Fruit fly (Drosophila melanogaster) whole organism, embryonic: Measurements from ENCODE around the gene CG12661.

Source experiments
- Asciz ChIP-seq: fragments of 200-800 bp; sonication (Bioruptor generic); optimal IDR thresholded peaks from 2 replicates; lab custom pipeline; 2017; ENCODE audit warnings: missing biosample characterization, mild to moderate bottlenecking, missing genetic modification characterization, missing genetic modification reagents
- Atf-2 ChIP-seq: fragments of 200-800 bp; sonication (Bioruptor generic); optimal IDR thresholded peaks from 2 replicates; lab custom pipeline; 2016; ENCODE audit warnings: missing biosample characterization, missing genetic modification characterization
- Bteb2 ChIP-seq: fragments of 200-800 bp; sonication (Bioruptor generic); optimal IDR thresholded peaks from 2 replicates; lab custom pipeline; 2016; ENCODE audit warnings: missing biosample characterization, missing genetic modification characterization
- CG10321 ChIP-seq: fragments of 200-800 bp; sonication (Bioruptor generic); IDR thresholded peaks from 2 replicates; pipeline ENCODE4 v1.3.6; 2022; ENCODE audit warnings: missing biosample characterization, missing genetic modification characterization
- CG10654 ChIP-seq: fragments of 200-800 bp; sonication (Bioruptor generic); optimal IDR thresholded peaks from 2 replicates; lab custom pipeline; 2016; ENCODE audit warnings: missing biosample characterization, missing genetic modification characterization
- CG11560 ChIP-seq: fragments of 200-800 bp; sonication (Bioruptor generic); IDR thresholded peaks from 3 replicates; pipeline ENCODE4 v1.3.6; 2022; ENCODE audit warnings: missing biosample characterization, missing genetic modification characterization
- CG12219 ChIP-seq: fragments of 200-800 bp; sonication (Bioruptor generic); optimal IDR thresholded peaks from 3 replicates; lab custom pipeline; 2018; ENCODE audit warnings: missing biosample characterization, mild to moderate bottlenecking, missing genetic modification characterization
- CG1233 ChIP-seq: fragments of 200-800 bp; sonication (Bioruptor generic); optimal IDR thresholded peaks from 4 replicates; lab custom pipeline; 2018; ENCODE audit warnings: missing biosample characterization, mild to moderate bottlenecking, missing genetic modification characterization
- CG1602 ChIP-seq: fragments of 200-800 bp; sonication (Bioruptor generic); optimal IDR thresholded peaks from 3 replicates; lab custom pipeline; 2016; ENCODE audit warnings: missing biosample characterization, missing genetic modification characterization
- CG17359 ChIP-seq: fragments of 200-800 bp; sonication (Bioruptor generic); optimal IDR thresholded peaks from 3 replicates; lab custom pipeline; 2018; ENCODE audit warnings: missing biosample characterization, mild to moderate bottlenecking, missing genetic modification characterization, moderate library complexity
- CG18011 ChIP-seq: fragments of 200-800 bp; sonication (Bioruptor generic); optimal IDR thresholded peaks from 2 replicates; lab custom pipeline; 2017; ENCODE audit warnings: missing biosample characterization, missing genetic modification characterization, mild to moderate bottlenecking, moderate library complexity, missing genotype
- CG2712 ChIP-seq: fragments of 200-800 bp; optimal IDR thresholded peaks from 3 replicates; lab custom pipeline; 2019; ENCODE audit warnings: missing biosample characterization, mild to moderate bottlenecking, missing genetic modification characterization, moderate library complexity
- CG4328 ChIP-seq: fragments of 200-800 bp; sonication (Bioruptor generic); optimal IDR thresholded peaks from 3 replicates; lab custom pipeline; 2017; ENCODE audit warnings: missing biosample characterization, missing genetic modification reagents, missing genetic modification characterization
- CG4360 ChIP-seq: fragments of 200-800 bp; sonication (Bioruptor generic); IDR thresholded peaks from 2 replicates; pipeline ENCODE4 v1.3.6; 2022; ENCODE audit warnings: missing biosample characterization, missing genetic modification characterization
- CG4424 ChIP-seq: fragments of 200-800 bp; sonication (Bioruptor generic); optimal IDR thresholded peaks from 3 replicates; lab custom pipeline; 2016; ENCODE audit warnings: missing biosample characterization, missing genetic modification characterization
- CG4707 ChIP-seq: fragments of 200-800 bp; sonication (Bioruptor generic); optimal IDR thresholded peaks from 2 replicates; lab custom pipeline; 2018; ENCODE audit warnings: missing biosample characterization, mild to moderate bottlenecking, missing genetic modification characterization, moderate library complexity
- CG6765 ChIP-seq: fragments of 200-800 bp; sonication (Bioruptor generic); optimal IDR thresholded peaks from 3 replicates; lab custom pipeline; 2017; ENCODE audit warnings: missing biosample characterization, mild to moderate bottlenecking, missing genetic modification characterization
- CG7963 ChIP-seq: fragments of 200-800 bp; sonication (Bioruptor generic); IDR thresholded peaks from 3 replicates; pipeline ENCODE4 v1.3.6; 2022; ENCODE audit warnings: missing biosample characterization, missing genetic modification characterization; ENCODE audit not compliant: partially characterized antibody
- CG8944 ChIP-seq: fragments of 200-800 bp; sonication (Bioruptor generic); optimal IDR thresholded peaks from 3 replicates; lab custom pipeline; 2016; ENCODE audit warnings: missing biosample characterization, missing genetic modification characterization
- Dbx ChIP-seq: fragments of 200-800 bp; sonication (Bioruptor generic); IDR thresholded peaks from 3 replicates; pipeline ENCODE4 v1.3.6; 2022; ENCODE audit warnings: missing biosample characterization, missing genetic modification characterization
- ERR ChIP-seq: fragments of 200-800 bp; sonication (Bioruptor generic); optimal IDR thresholded peaks from 2 replicates; lab custom pipeline; 2016; ENCODE audit warnings: missing biosample characterization, missing genetic modification characterization
- Hr3 ChIP-seq: fragments of 200-800 bp; sonication (Bioruptor generic); optimal IDR thresholded peaks from 3 replicates; lab custom pipeline; 2016; ENCODE audit warnings: missing biosample characterization, missing genetic modification characterization
- NC2β ChIP-seq: fragments of 200-800 bp; sonication (Bioruptor generic); optimal IDR thresholded peaks from 2 replicates; lab custom pipeline; 2016; ENCODE audit warnings: missing biosample characterization, missing genetic modification characterization
- bsh ChIP-seq, 2 experiments: fragments of 200-800 bp; sonication (Bioruptor generic); optimal IDR thresholded peaks; 2 replicates each; lab custom pipeline; 2017 to 2018; ENCODE audit warnings: mild to moderate bottlenecking in 2 of 2, missing biosample characterization in 2 of 2, missing genetic modification characterization in 2 of 2, moderate library complexity in 1 of 2
- cas ChIP-seq: fragments of 200-800 bp; sonication (Bioruptor generic); IDR thresholded peaks from 2 replicates; pipeline ENCODE4 v1.3.6; 2022; ENCODE audit warnings: missing biosample characterization, missing genetic modification characterization
- chinmo ChIP-seq: fragments of 200-800 bp; sonication (Bioruptor generic); IDR thresholded peaks from 4 replicates; pipeline ENCODE4 v1.3.6; 2022; ENCODE audit warnings: missing biosample characterization, missing genetic modification characterization; ENCODE audit not compliant: partially characterized antibody
- crol ChIP-seq: fragments of 200-800 bp; sonication (Bioruptor generic); IDR thresholded peaks from 2 replicates; pipeline ENCODE4 v1.3.6; 2022; ENCODE audit warnings: missing biosample characterization, missing genetic modification characterization
- da ChIP-seq: fragments of 200-800 bp; sonication (Bioruptor generic); optimal IDR thresholded peaks from 2 replicates; lab custom pipeline; 2016; ENCODE audit warnings: missing biosample characterization, missing genetic modification characterization
- dan ChIP-seq: fragments of 200-800 bp; sonication (Bioruptor generic); IDR thresholded peaks from 2 replicates; pipeline ENCODE4 v1.3.6; 2022; ENCODE audit warnings: missing biosample characterization, missing genetic modification characterization
- en ChIP-seq: fragments of 200-800 bp; sonication (Bioruptor generic); optimal IDR thresholded peaks from 2 replicates; lab custom pipeline; 2016; ENCODE audit warnings: missing biosample characterization, missing genetic modification characterization
- eyg ChIP-seq: fragments of 200-800 bp; sonication (Bioruptor generic); optimal IDR thresholded peaks from 3 replicates; lab custom pipeline; 2016; ENCODE audit warnings: missing biosample characterization, missing genetic modification characterization
- fd96Cb ChIP-seq: fragments of 200-800 bp; sonication (Bioruptor generic); optimal IDR thresholded peaks from 2 replicates; lab custom pipeline; 2018; ENCODE audit warnings: missing biosample characterization, mild to moderate bottlenecking, missing genetic modification characterization, moderate library complexity
- gem ChIP-seq: fragments of 200-800 bp; sonication (Bioruptor generic); optimal IDR thresholded peaks from 2 replicates; lab custom pipeline; 2019; ENCODE audit warnings: missing biosample characterization, mild to moderate bottlenecking, missing genetic modification characterization, moderate library complexity
- her ChIP-seq: fragments of 200-800 bp; sonication (Bioruptor generic); optimal IDR thresholded peaks from 2 replicates; lab custom pipeline; 2016; ENCODE audit warnings: missing biosample characterization, missing genetic modification characterization
- insv ChIP-seq, 2 experiments: fragments of 200-800 bp; sonication (Bioruptor generic); optimal IDR thresholded peaks; 3 replicates each; lab custom pipeline; 2016 to 2018; ENCODE audit warnings: missing biosample characterization in 2 of 2, missing genetic modification characterization in 2 of 2
- jigr1 ChIP-seq: fragments of 200-800 bp; sonication (Bioruptor generic); IDR thresholded peaks from 3 replicates; pipeline ENCODE4 v1.3.6; 2022; ENCODE audit warnings: missing biosample characterization, missing genetic modification characterization
- kah ChIP-seq: fragments of 200-800 bp; sonication (Bioruptor generic); optimal IDR thresholded peaks from 2 replicates; lab custom pipeline; 2018; ENCODE audit warnings: missing biosample characterization, mild to moderate bottlenecking, missing genetic modification characterization
- klu ChIP-seq: fragments of 200-800 bp; sonication (Bioruptor generic); IDR thresholded peaks from 2 replicates; pipeline ENCODE4 v1.3.6; 2022; ENCODE audit warnings: missing biosample characterization, missing genetic modification characterization
- lilli ChIP-seq: fragments of 200-800 bp; sonication (Bioruptor generic); optimal IDR thresholded peaks from 3 replicates; lab custom pipeline; 2016; ENCODE audit warnings: missing biosample characterization, missing genetic modification characterization
- mirr ChIP-seq: fragments of 200-800 bp; sonication (Bioruptor generic); optimal IDR thresholded peaks from 3 replicates; lab custom pipeline; 2018; ENCODE audit warnings: missing biosample characterization, mild to moderate bottlenecking, missing genetic modification characterization
- nmo ChIP-seq: fragments of 200-800 bp; sonication (Bioruptor generic); optimal IDR thresholded peaks from 2 replicates; lab custom pipeline; 2018; ENCODE audit warnings: missing biosample characterization, mild to moderate bottlenecking, missing genetic modification characterization, moderate library complexity
- org-1 ChIP-seq: fragments of 200-800 bp; sonication (Bioruptor generic); optimal IDR thresholded peaks from 2 replicates; lab custom pipeline; 2017; ENCODE audit warnings: missing biosample characterization, missing genetic modification characterization
- sc ChIP-seq, 3 experiments: fragments of >200 bp in 2 of 3; fragments of 200-800 bp in 1 of 3; sonication (Bioruptor generic) in 1 of 3; optimal IDR thresholded peaks; 2 replicates in 2 of 3; 3 replicates in 1 of 3; lab custom pipeline; 2017; ENCODE audit warnings: mild to moderate bottlenecking in 1 of 3, missing biosample characterization in 1 of 3, missing genetic modification characterization in 1 of 3, missing genetic modification reagents in 1 of 3
- sim ChIP-seq: fragments of 200-800 bp; sonication (Bioruptor generic); IDR thresholded peaks from 2 replicates; pipeline ENCODE4 v1.3.6; 2022; ENCODE audit warnings: missing biosample characterization, missing genetic modification characterization
- slbo ChIP-seq: fragments of 200-800 bp; sonication (Bioruptor generic); IDR thresholded peaks from 2 replicates; pipeline ENCODE4 v1.3.6; 2022; ENCODE audit warnings: missing biosample characterization, missing genetic modification characterization
- so ChIP-seq: fragments of 200-800 bp; sonication (Bioruptor generic); IDR thresholded peaks from 3 replicates; pipeline ENCODE4 v1.3.6; 2022; ENCODE audit warnings: missing biosample characterization, missing genetic modification characterization
- tin ChIP-seq: fragments of 200-800 bp; sonication (Bioruptor generic); optimal IDR thresholded peaks from 3 replicates; lab custom pipeline; 2016; ENCODE audit warnings: missing biosample characterization, missing genetic modification characterization
- tio ChIP-seq: fragments of 200-800 bp; sonication (Bioruptor generic); optimal IDR thresholded peaks from 2 replicates; lab custom pipeline; 2017; ENCODE audit warnings: missing biosample characterization, missing genetic modification characterization, inconsistent platforms
- unpg ChIP-seq: fragments of 200-800 bp; sonication (Bioruptor generic); optimal IDR thresholded peaks from 3 replicates; lab custom pipeline; 2018; ENCODE audit warnings: missing biosample characterization, mild to moderate bottlenecking, missing genetic modification characterization, moderate library complexity
- usp ChIP-seq: fragments of >200 bp; optimal IDR thresholded peaks from 2 replicates; lab custom pipeline; 2017; ENCODE audit warnings: missing biosample characterization, missing genetic modification characterization

Gene CG12661

dm6 chrX:8878967-8879554 lies 44.4 kb downstream of the CG12661 start (continued):
- TF ChIP-seq ERR (GFP tag; lab: Kevin White, UChicago) (no peak), CG4328 (GFP tag; lab: Kevin White, UChicago) (peak; percentile 27), Dbx (GFP tag; lab: Robert Waterston, UW) (peak; percentile 86), crol (peak; percentile 54; the same call in 1 of the 2 replicates), her (GFP tag; lab: Kevin White, UChicago) (no peak), org-1 (GFP tag; lab: Kevin White, UChicago) (peak; percentile 69), kah (peak; percentile 62), CG11560 (peak; percentile 67), unpg (peak; percentile 88), CG8944 (GFP tag; lab: Kevin White, UChicago) (no peak), NC2β (GFP tag; lab: Kevin White, UChicago) (no peak), da (no peak), CG6765 (GFP tag; lab: Kevin White, UChicago) (peak; percentile 56), so (peak; percentile 94), CG4360 (GFP tag; lab: Robert Waterston, UW) (peak; percentile 64), gem (tag; lab: Kevin White, UChicago) (peak; percentile 89), klu (GFP tag; lab: Robert Waterston, UW) (peak; percentile 63), chinmo (GFP tag; lab: Robert Waterston, UW) (0 out of 4 replicates have a peak, but pooled peaks have one; percentile 41), CG1602 (GFP tag; lab: Kevin White, UChicago) (peak; percentile 69), CG1233 (peak; percentile 67), CG18011 (peak; percentile 54), cas (GFP tag; lab: Robert Waterston, UW) (peak; percentile 60; the same call in 1 of the 2 replicates), sim (GFP tag; lab: Robert Waterston, UW) (peak; percentile 80), insv (GFP tag; optimal IDR thresholded peaks at IDR 0.05; lab: Kevin White, UChicago) (peak in 1 of 2 experiments; percentile 3), Atf-2 (no peak), bsh (GFP tag; optimal IDR thresholded peaks at IDR 0.05; lab: Kevin White, UChicago) (peak in 1 of 2 experiments; percentile 91), fd96Cb (tag; lab: Kevin White, UChicago) (peak; percentile 83), en (no peak), CG7963 (GFP tag; lab: Robert Waterston, UW) (no peak), Asciz (GFP tag; lab: Kevin White, UChicago) (peak; percentile 80), usp (GFP tag; lab: Kevin White, UChicago) (no peak), Hr3 (peak; percentile 74), tio (peak; percentile 65), sc (optimal IDR thresholded peaks at IDR 0.05; lab: Kevin White, UChicago) (no peak), sc (GFP tag; optimal IDR thresholded peaks at IDR 0.05; lab: Kevin White, UChicago) (peak; percentile 78), CG2712 (tag; lab: Kevin White, UChicago) (peak; percentile 88), nmo (GFP tag; lab: Kevin White, UChicago) (peak; percentile 88), lilli (GFP tag; lab: Kevin White, UChicago) (peak; percentile 60), Bteb2 (GFP tag; lab: Kevin White, UChicago) (no peak), jigr1 (GFP tag; lab: Robert Waterston, UW) (0 out of 3 replicates have a peak, but pooled peaks have one; percentile 32), slbo (peak; percentile 91), tin (GFP tag; lab: Kevin White, UChicago) (peak; percentile 66), eyg (GFP tag; lab: Kevin White, UChicago) (no peak), CG12219 (GFP tag; lab: Kevin White, UChicago) (peak; percentile 75), CG17359 (peak; percentile 87), CG4424 (peak; percentile 82), CG4707 (GFP tag; lab: Kevin White, UChicago) (peak; percentile 67), CG10321 (GFP tag; lab: Robert Waterston, UW) (peak; percentile 60; the same call in 1 of the 2 replicates), dan (no peak), CG10654 (peak; percentile 54), mirr (GFP tag; lab: Kevin White, UChicago) (peak; percentile 19)
